Fruit fly (Drosophila melanogaster) Kc167 (cell line): ENCODE data around the gene CG16772.

Source experiments
- Myc ChIP-seq: fragments of >200 bp; optimal IDR thresholded peaks from 2 replicates; lab custom pipeline; 2017; ENCODE audit warnings: missing external identifiers
- Sin3A ChIP-seq: fragments of >200 bp; optimal IDR thresholded peaks from 2 replicates; lab custom pipeline; 2018; ENCODE audit warnings: missing external identifiers
- h ChIP-seq: fragments of >200 bp; optimal IDR thresholded peaks from 3 replicates; lab custom pipeline; 2018; ENCODE audit warnings: missing external identifiers
- insv ChIP-seq: fragments of >200 bp; optimal IDR thresholded peaks from 3 replicates; lab custom pipeline; 2018; ENCODE audit warnings: missing external identifiers
- psq ChIP-seq: fragments of >200 bp; optimal IDR thresholded peaks from 2 replicates; lab custom pipeline; 2017; ENCODE audit warnings: missing external identifiers
- ttk ChIP-seq: sonication (Bioruptor generic); optimal IDR thresholded peaks from 2 replicates; lab custom pipeline; 2017; ENCODE audit warnings: missing external identifiers

dm6 chr2L:19962252-19962729 lies at the start of gene CG16772, which contains the start of gene CG13965:
- TF ChIP-seq Sin3A (no peak), psq (lab: Kevin White, UChicago) (no peak), h (lab: Kevin White, UChicago) (no peak), Myc (lab: Kevin White, UChicago) (no peak), ttk (lab: Kevin White, UChicago) (no peak), insv (lab: Kevin White, UChicago) (no peak)
